Fruit fly (Drosophila melanogaster) whole organism, embryonic: ENCODE results near the gene CG44303.

Source experiments
- B-H2 ChIP-seq: fragments of 200-800 bp; sonication (Bioruptor generic); optimal IDR thresholded peaks from 2 replicates; lab custom pipeline; 2018; ENCODE audit warnings: missing biosample characterization, mild to moderate bottlenecking, missing genetic modification characterization
- BtbVII ChIP-seq: fragments of 200-800 bp; sonication (Bioruptor generic); optimal IDR thresholded peaks from 3 replicates; lab custom pipeline; 2017; ENCODE audit warnings: missing biosample characterization, mild to moderate bottlenecking, missing genetic modification characterization
- CG10543 ChIP-seq: fragments of 200-800 bp; sonication (Bioruptor generic); optimal IDR thresholded peaks from 3 replicates; lab custom pipeline; 2017; ENCODE audit warnings: missing biosample characterization, mild to moderate bottlenecking, missing genetic modification characterization, moderate library complexity
- CG12391 ChIP-seq: fragments of 200-800 bp; sonication (Bioruptor generic); optimal IDR thresholded peaks from 3 replicates; lab custom pipeline; 2018; ENCODE audit warnings: missing biosample characterization, mild to moderate bottlenecking, missing genetic modification characterization, moderate library complexity
- CG13424 ChIP-seq: fragments of 200-800 bp; sonication (Bioruptor generic); optimal IDR thresholded peaks from 2 replicates; lab custom pipeline; 2019; ENCODE audit warnings: missing biosample characterization, mild to moderate bottlenecking, missing genetic modification characterization, moderate library complexity
- CG13775 ChIP-seq: fragments of 200-800 bp; sonication (Bioruptor generic); optimal IDR thresholded peaks from 3 replicates; lab custom pipeline; 2017; ENCODE audit warnings: missing biosample characterization, mild to moderate bottlenecking, missing genetic modification characterization
- CG14014 ChIP-seq: fragments of 200-800 bp; sonication (Bioruptor generic); IDR thresholded peaks from 2 replicates; pipeline ENCODE4 v1.3.6; 2022; ENCODE audit warnings: missing biosample characterization, missing genetic modification characterization
- CG15514 ChIP-seq: fragments of 200-800 bp; sonication (Bioruptor generic); optimal IDR thresholded peaks from 3 replicates; lab custom pipeline; 2017; ENCODE audit warnings: missing biosample characterization, missing genetic modification characterization, mild to moderate bottlenecking, moderate library complexity, missing genetic modification reagents
- CG17361 ChIP-seq: fragments of 200-800 bp; sonication (Bioruptor generic); IDR thresholded peaks from 3 replicates; pipeline ENCODE4 v1.3.6; 2022; ENCODE audit warnings: missing biosample characterization, missing genetic modification characterization
- CG2889 ChIP-seq: fragments of 200-800 bp; sonication (Bioruptor generic); IDR thresholded peaks from 3 replicates; pipeline ENCODE4 v1.3.6; 2022; ENCODE audit warnings: missing biosample characterization, missing genetic modification characterization
- CG31388 ChIP-seq: fragments of 200-800 bp; sonication (Bioruptor generic); optimal IDR thresholded peaks from 2 replicates; lab custom pipeline; 2016; ENCODE audit warnings: missing biosample characterization, missing genetic modification characterization
- CG31441 ChIP-seq: fragments of 200-800 bp; sonication (Bioruptor generic); IDR thresholded peaks from 2 replicates; pipeline ENCODE4 v1.3.6; 2022; ENCODE audit warnings: missing biosample characterization, missing genetic modification characterization
- CG5180 ChIP-seq: fragments of 200-800 bp; sonication (Bioruptor generic); optimal IDR thresholded peaks from 3 replicates; lab custom pipeline; 2017; ENCODE audit warnings: missing biosample characterization, missing genetic modification characterization, mild to moderate bottlenecking, moderate library complexity, missing genetic modification reagents
- CG7556 ChIP-seq: fragments of 200-800 bp; sonication (Bioruptor generic); optimal IDR thresholded peaks from 2 replicates; lab custom pipeline; 2017; ENCODE audit warnings: missing biosample characterization, mild to moderate bottlenecking, missing genetic modification characterization
- CG8290 ChIP-seq, 3 experiments: fragments of 200-800 bp; sonication (Bioruptor generic); optimal IDR thresholded peaks; 2 replicates each; lab custom pipeline; 2016 to 2019; ENCODE audit warnings: missing biosample characterization in 3 of 3, missing genetic modification characterization in 3 of 3, mild to moderate bottlenecking in 2 of 3, moderate library complexity in 1 of 3
- CG9797 ChIP-seq: fragments of 200-800 bp; sonication (Bioruptor generic); optimal IDR thresholded peaks from 3 replicates; lab custom pipeline; 2018; ENCODE audit warnings: missing biosample characterization, mild to moderate bottlenecking, missing genetic modification characterization
- GATAe ChIP-seq: fragments of 200-800 bp; sonication (Bioruptor generic); conservative IDR thresholded peaks from 2 replicates; pipeline ENCODE4 v1.3.6; 2022; ENCODE audit warnings: missing biosample characterization, missing genetic modification characterization
- HHEX ChIP-seq: fragments of 200-800 bp; sonication (Bioruptor generic); optimal IDR thresholded peaks from 3 replicates; lab custom pipeline; 2017; ENCODE audit warnings: missing biosample characterization, mild to moderate bottlenecking, missing genetic modification characterization, missing genetic modification reagents
- HLH4C ChIP-seq: fragments of 200-800 bp; sonication (Bioruptor generic); IDR thresholded peaks from 3 replicates; pipeline ENCODE4 v1.3.6; 2022; ENCODE audit warnings: missing biosample characterization, missing genetic modification characterization; ENCODE audit not compliant: partially characterized antibody
- Hr3 ChIP-seq: fragments of 200-800 bp; sonication (Bioruptor generic); optimal IDR thresholded peaks from 3 replicates; lab custom pipeline; 2016; ENCODE audit warnings: missing biosample characterization, missing genetic modification characterization
- Jarid2 ChIP-seq: fragments of 200-800 bp; sonication (Bioruptor generic); optimal IDR thresholded peaks from 3 replicates; lab custom pipeline; 2017; ENCODE audit warnings: mild to moderate bottlenecking, missing biosample characterization, missing genetic modification reagents, missing genetic modification characterization
- MESR4 ChIP-seq: fragments of 200-800 bp; sonication (Bioruptor generic); optimal IDR thresholded peaks from 2 replicates; lab custom pipeline; 2018; ENCODE audit warnings: missing biosample characterization, mild to moderate bottlenecking, missing genetic modification characterization, moderate library complexity
- Opbp ChIP-seq: fragments of 200-800 bp; sonication (Bioruptor generic); IDR thresholded peaks from 3 replicates; pipeline ENCODE4 v1.3.6; 2022; ENCODE audit warnings: missing biosample characterization, missing genetic modification characterization; ENCODE audit not compliant: partially characterized antibody
- Scr ChIP-seq: fragments of 200-800 bp; sonication (Bioruptor generic); IDR thresholded peaks from 2 replicates; pipeline ENCODE4 v1.3.6; 2022; ENCODE audit warnings: missing biosample characterization, missing genetic modification characterization; ENCODE audit not compliant: partially characterized antibody
- TFAM ChIP-seq: fragments of 200-800 bp; sonication (Bioruptor generic); optimal IDR thresholded peaks from 2 replicates; lab custom pipeline; 2017; ENCODE audit warnings: missing biosample characterization, missing genetic modification characterization, inconsistent platforms
- abd-A ChIP-seq: fragments of 200-800 bp; sonication (Bioruptor generic); optimal IDR thresholded peaks from 3 replicates; lab custom pipeline; 2019; ENCODE audit warnings: missing biosample characterization, mild to moderate bottlenecking, missing genetic modification characterization, moderate library complexity
- bbx ChIP-seq: fragments of 200-800 bp; sonication (Bioruptor generic); IDR thresholded peaks from 2 replicates; pipeline ENCODE4 v1.3.6; 2022; ENCODE audit warnings: missing biosample characterization, missing genetic modification characterization; ENCODE audit not compliant: partially characterized antibody
- chn ChIP-seq: fragments of 200-800 bp; sonication (Bioruptor generic); optimal IDR thresholded peaks from 2 replicates; lab custom pipeline; 2016; ENCODE audit warnings: missing biosample characterization, missing genetic modification characterization
- ci ChIP-seq: fragments of 200-800 bp; sonication (Bioruptor generic); IDR thresholded peaks from 3 replicates; pipeline ENCODE4 v1.3.6; 2022; ENCODE audit warnings: missing biosample characterization, missing genetic modification characterization
- da ChIP-seq: fragments of 200-800 bp; sonication (Bioruptor generic); optimal IDR thresholded peaks from 2 replicates; lab custom pipeline; 2016; ENCODE audit warnings: missing biosample characterization, missing genetic modification characterization
- danr ChIP-seq: fragments of 200-800 bp; sonication (Bioruptor generic); IDR thresholded peaks from 2 replicates; pipeline ENCODE4 v1.3.6; 2022; ENCODE audit warnings: missing biosample characterization, missing genetic modification characterization
- dm ChIP-seq: fragments of 200-800 bp; sonication (Bioruptor generic); optimal IDR thresholded peaks from 3 replicates; lab custom pipeline; 2016; ENCODE audit warnings: missing biosample characterization, missing genetic modification characterization
- eve ChIP-seq, 2 experiments: fragments of >200 bp; optimal IDR thresholded peaks; 2 replicates each; lab custom pipeline; 2017; ENCODE audit warnings: missing biosample characterization in 2 of 2, missing genetic modification characterization in 2 of 2
- exex ChIP-seq: fragments of 200-800 bp; sonication (Bioruptor generic); optimal IDR thresholded peaks from 4 replicates; lab custom pipeline; 2018; ENCODE audit warnings: missing biosample characterization, mild to moderate bottlenecking, missing genetic modification characterization, moderate library complexity
- grau ChIP-seq: fragments of 200-800 bp; optimal IDR thresholded peaks from 3 replicates; lab custom pipeline; 2019; ENCODE audit warnings: missing biosample characterization, mild to moderate bottlenecking, missing genetic modification characterization, moderate library complexity
- gsb ChIP-seq: fragments of 200-800 bp; sonication (Bioruptor generic); IDR thresholded peaks from 2 replicates; pipeline ENCODE4 v1.3.6; 2022; ENCODE audit warnings: missing biosample characterization, missing genetic modification characterization
- gsb-n ChIP-seq: fragments of 200-800 bp; sonication (Bioruptor generic); optimal IDR thresholded peaks from 3 replicates; lab custom pipeline; 2018; ENCODE audit warnings: missing biosample characterization, mild to moderate bottlenecking, missing genetic modification characterization
- insv ChIP-seq, 2 experiments: fragments of 200-800 bp; sonication (Bioruptor generic); optimal IDR thresholded peaks; 3 replicates each; lab custom pipeline; 2016 to 2018; ENCODE audit warnings: missing biosample characterization in 2 of 2, missing genetic modification characterization in 2 of 2
- inv ChIP-seq: fragments of 200-800 bp; sonication (Bioruptor generic); IDR thresholded peaks from 2 replicates; pipeline ENCODE4 v1.3.6; 2022; ENCODE audit warnings: missing biosample characterization, missing genetic modification characterization; ENCODE audit not compliant: partially characterized antibody
- p53 ChIP-seq: fragments of 200-800 bp; sonication (Bioruptor generic); optimal IDR thresholded peaks from 2 replicates; lab custom pipeline; 2016; ENCODE audit warnings: missing biosample characterization, missing genetic modification characterization
- pb ChIP-seq: fragments of 200-800 bp; sonication (Bioruptor generic); optimal IDR thresholded peaks from 3 replicates; lab custom pipeline; 2016; ENCODE audit warnings: missing biosample characterization, missing genetic modification characterization
- shn ChIP-seq: fragments of 200-800 bp; sonication (Bioruptor generic); optimal IDR thresholded peaks from 3 replicates; lab custom pipeline; 2016; ENCODE audit warnings: missing biosample characterization, missing genetic modification characterization
- trh ChIP-seq: fragments of 200-800 bp; sonication (Bioruptor generic); optimal IDR thresholded peaks from 2 replicates; lab custom pipeline; 2016; ENCODE audit warnings: missing biosample characterization, missing genetic modification characterization
- ttk ChIP-seq: fragments of 200-800 bp; sonication (Bioruptor generic); IDR thresholded peaks from 2 replicates; pipeline ENCODE4 v2.1.2; 2022; ENCODE audit warnings: missing biosample characterization, missing genetic modification characterization
- twi ChIP-seq: fragments of 200-800 bp; optimal IDR thresholded peaks from 2 replicates; lab custom pipeline; 2019; ENCODE audit warnings: missing biosample characterization, mild to moderate bottlenecking, missing genetic modification characterization, moderate library complexity
- unc-4 ChIP-seq: fragments of 200-800 bp; sonication (Bioruptor generic); IDR thresholded peaks from 2 replicates; pipeline ENCODE4 v1.3.6; 2022; ENCODE audit warnings: missing biosample characterization, missing genetic modification characterization; ENCODE audit not compliant: partially characterized antibody
- unpg ChIP-seq: fragments of 200-800 bp; sonication (Bioruptor generic); optimal IDR thresholded peaks from 3 replicates; lab custom pipeline; 2018; ENCODE audit warnings: missing biosample characterization, mild to moderate bottlenecking, missing genetic modification characterization, moderate library complexity
- zen ChIP-seq: fragments of 200-800 bp; sonication (Bioruptor generic); optimal IDR thresholded peaks from 3 replicates; lab custom pipeline; 2018; ENCODE audit warnings: missing biosample characterization, mild to moderate bottlenecking, missing genetic modification characterization, moderate library complexity
- zf30C ChIP-seq: fragments of 200-800 bp; sonication (Bioruptor generic); optimal IDR thresholded peaks from 3 replicates; lab custom pipeline; 2018; ENCODE audit warnings: missing biosample characterization, mild to moderate bottlenecking, missing genetic modification characterization

Gene CG44303

DNA sequence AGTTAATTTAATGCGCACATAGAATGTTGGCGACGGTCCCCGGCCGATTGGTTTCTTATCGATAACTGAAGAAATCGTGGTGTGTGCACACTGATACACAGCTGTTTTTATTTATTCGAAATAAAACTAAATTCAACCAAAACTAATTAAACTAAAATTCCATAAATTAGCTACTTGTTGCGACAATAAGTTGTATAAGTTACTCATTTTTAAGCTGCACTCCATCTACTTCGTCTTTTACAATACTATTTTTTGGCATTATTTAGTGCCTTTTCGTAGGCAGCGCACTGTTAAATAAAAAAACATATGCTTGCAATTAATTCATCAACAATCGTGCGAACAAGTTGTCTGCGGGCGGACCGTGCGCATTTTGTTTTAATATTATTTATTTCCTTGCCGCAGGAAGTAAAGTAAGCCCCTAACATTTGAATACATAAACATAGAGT, 25.8 kb downstream of the CG44303 start, which contains the start of the genes CG3224 and Ctr1A (continued):
- TF ChIP-seq dm (peak; percentile 16), gsb-n (tag; lab: Kevin White, UChicago) (no peak), CG2889 (GFP tag; lab: Robert Waterston, UW) (no peak), CG5180 (GFP tag; lab: Kevin White, UChicago) (no peak), CG31441 (0 out of 2 replicates have a peak, but pooled peaks have one; percentile 16), CG14014 (GFP tag; lab: Robert Waterston, UW) (no peak), HLH4C (GFP tag; lab: Robert Waterston, UW) (no peak), CG13775 (GFP tag; lab: Kevin White, UChicago) (no peak), zf30C (peak; percentile 23), CG31388 (GFP tag; lab: Kevin White, UChicago) (no peak), Jarid2 (GFP tag; lab: Kevin White, UChicago) (peak; percentile 13), unpg (GFP tag; lab: Kevin White, UChicago) (no peak), TFAM (GFP tag; lab: Kevin White, UChicago) (no peak), HHEX (GFP tag; lab: Kevin White, UChicago) (no peak), insv (GFP tag; optimal IDR thresholded peaks at IDR 0.05; lab: Kevin White, UChicago) (peak in 1 of 2 experiments; percentile 11), BtbVII (GFP tag; lab: Kevin White, UChicago) (no peak), twi (peak; percentile 72), CG7556 (no peak), p53 (GFP tag; lab: Kevin White, UChicago) (no peak), zen (tag; lab: Kevin White, UChicago) (peak; percentile 22), unc-4 (GFP tag; lab: Robert Waterston, UW) (peak; percentile 54; the same call in 1 of the 2 replicates), bbx (GFP tag; lab: Robert Waterston, UW) (no peak), grau (tag; lab: Kevin White, UChicago) (no peak), gsb (GFP tag; lab: Robert Waterston, UW) (no peak), da (GFP tag; lab: Kevin White, UChicago) (no peak), ci (GFP tag; lab: Robert Waterston, UW) (no peak), MESR4 (GFP tag; lab: Kevin White, UChicago) (peak; percentile 28), GATAe (GFP tag; lab: Robert Waterston, UW) (no peak), CG15514 (GFP tag; lab: Kevin White, UChicago) (peak; percentile 37), CG10543 (GFP tag; lab: Kevin White, UChicago) (peak; percentile 7), B-H2 (GFP tag; lab: Kevin White, UChicago) (no peak), Opbp (GFP tag; lab: Robert Waterston, UW) (no peak), inv (GFP tag; lab: Robert Waterston, UW) (no peak; the same call in 1 of the 2 replicates), CG9797 (GFP tag; lab: Kevin White, UChicago) (peak; percentile 69), CG13424 (tag; lab: Kevin White, UChicago) (no peak), Scr (GFP tag; lab: Robert Waterston, UW) (peak; percentile 45), abd-A (tag; lab: Kevin White, UChicago) (peak; percentile 62), pb (GFP tag; lab: Kevin White, UChicago) (no peak), CG17361 (GFP tag; lab: Robert Waterston, UW) (peak; percentile 21; the same call in 1 of the 3 replicates), exex (tag; lab: Kevin White, UChicago) (peak; percentile 24), shn (GFP tag; lab: Kevin White, UChicago) (no peak), Hr3 (GFP tag; lab: Kevin White, UChicago) (no peak), chn (no peak), trh (GFP tag; lab: Kevin White, UChicago) (no peak), danr (no peak), CG12391 (peak; percentile 18), CG8290 (GFP tag; optimal IDR thresholded peaks at IDR 0.05; lab: Kevin White, UChicago) (no peak), CG8290 (tag; optimal IDR thresholded peaks at IDR 0.05; lab: Kevin White, UChicago) (no peak), ttk (GFP tag; lab: Robert Waterston, UW) (no peak), eve (GFP tag; optimal IDR thresholded peaks at IDR 0.05; lab: Kevin White, UChicago) (peak in 1 of 2 experiments; percentile 28)
